Comparison of ENCODE assay signal across 1 fruit fly cellular context in the genomic region with DNA sequence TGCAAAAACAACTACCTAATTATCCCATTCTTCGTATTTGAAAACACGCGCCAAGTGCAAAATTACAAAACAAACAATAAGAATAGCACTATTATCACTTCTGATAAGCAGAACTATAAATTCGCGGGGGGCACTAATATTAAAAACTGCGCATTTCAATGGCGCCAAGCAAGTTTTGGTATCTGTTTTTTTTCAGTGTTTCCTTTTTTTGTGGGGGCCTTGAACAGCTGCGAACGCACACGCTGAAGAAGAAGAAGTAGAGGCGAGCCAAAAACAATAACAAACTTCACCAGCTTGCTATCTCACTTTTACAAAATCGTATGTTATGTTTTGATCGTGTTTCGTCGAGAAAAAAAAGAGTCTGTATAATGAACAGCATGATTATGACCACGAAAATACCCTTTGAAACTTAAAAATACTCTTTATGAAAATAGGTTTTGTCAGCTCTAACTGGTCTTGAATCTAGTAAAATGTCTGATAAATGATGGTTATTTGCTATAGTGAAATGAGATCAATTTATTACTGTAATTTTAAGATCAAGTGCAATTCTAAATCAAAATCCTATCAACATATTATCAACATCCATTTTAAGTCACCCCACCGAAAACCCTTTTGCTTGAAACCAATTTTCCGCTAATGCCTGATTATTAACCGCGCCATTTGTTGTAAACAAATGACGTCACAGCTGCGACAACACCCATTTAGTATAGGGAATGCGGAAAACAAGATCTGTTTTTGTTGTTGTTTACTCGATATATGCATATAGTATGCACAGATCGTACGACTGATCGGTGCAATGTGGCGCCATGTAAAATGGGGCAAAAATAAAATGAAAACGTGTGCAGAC.
TF ChIP-seq lines count a peak whose summit lies in the region.

No protein-coding gene starts in this region.

TF ChIP-seq in whole organism, embryonic, 481 proteins besides CTCF, POLR2A, EP300 and RAD21 (continued from another document and continues in another):
- peak; percentile 44 for TF ChIP-seq Nf-YC (tag; optimal IDR thresholded peaks at IDR 0.05; lab: Kevin White, UChicago)
- TF ChIP-seq CG7372 (GFP tag; IDR thresholded peaks at IDR 0.05; lab: Robert Waterston, UW): no peak
- no peak for TF ChIP-seq hkb (optimal IDR thresholded peaks at IDR 0.05; lab: Kevin White, UChicago)
- peak; percentile 67 for TF ChIP-seq hkb (GFP tag; IDR thresholded peaks at IDR 0.05; lab: Robert Waterston, UW)
- TF ChIP-seq z (GFP tag; IDR thresholded peaks at IDR 0.05; lab: Robert Waterston, UW): no peak
- peak; percentile 38 for TF ChIP-seq CG3163 (GFP tag; optimal IDR thresholded peaks at IDR 0.05; lab: Kevin White, UChicago)
- TF ChIP-seq Hand (GFP tag; optimal IDR thresholded peaks at IDR 0.05; lab: Kevin White, UChicago): peak; percentile 10
- no peak for TF ChIP-seq Spps (tag; optimal IDR thresholded peaks at IDR 0.05; lab: Kevin White, UChicago)
- TF ChIP-seq CG11560 (tag; IDR thresholded peaks at IDR 0.05; lab: Robert Waterston, UW): no peak
- TF ChIP-seq kay (GFP tag; optimal IDR thresholded peaks at IDR 0.05; lab: Kevin White, UChicago): no peak
- peak; percentile 66 for TF ChIP-seq dm (GFP tag; optimal IDR thresholded peaks at IDR 0.05; lab: Kevin White, UChicago)
- peak; percentile 13 for TF ChIP-seq CoRest (tag; optimal IDR thresholded peaks at IDR 0.05; lab: Kevin White, UChicago)
- 0 out of 2 replicates have a peak, but pooled peaks have one; percentile 12 for TF ChIP-seq CG17612 (GFP tag; IDR thresholded peaks at IDR 0.05; lab: Robert Waterston, UW)
- TF ChIP-seq hth (optimal IDR thresholded peaks at IDR 0.05; lab: Kevin White, UChicago): no peak
- peak; percentile 60 for TF ChIP-seq CG8924 (tag; optimal IDR thresholded peaks at IDR 0.05; lab: Kevin White, UChicago)
- TF ChIP-seq fd3F (GFP tag; optimal IDR thresholded peaks at IDR 0.05; lab: Kevin White, UChicago): no peak
- peak; percentile 26 for TF ChIP-seq Deaf1 (tag; optimal IDR thresholded peaks at IDR 0.05; lab: Kevin White, UChicago)
- TF ChIP-seq Dad (GFP tag; optimal IDR thresholded peaks at IDR 0.05; lab: Kevin White, UChicago): peak; percentile 49
- TF ChIP-seq peb (GFP tag; IDR thresholded peaks at IDR 0.05; lab: Robert Waterston, UW): no peak
- no peak for TF ChIP-seq hb (GFP tag; IDR thresholded peaks at IDR 0.05; lab: Robert Waterston, UW; ENCODE audit: partially characterized antibody)
- peak; percentile 50 for TF ChIP-seq maf-S (GFP tag; optimal IDR thresholded peaks at IDR 0.05; lab: Kevin White, UChicago)
- TF ChIP-seq CG14050 (GFP tag; IDR thresholded peaks at IDR 0.05; lab: Robert Waterston, UW): no peak; the same call in 2 of the 3 replicates
- TF ChIP-seq Dek (tag; optimal IDR thresholded peaks at IDR 0.05; lab: Kevin White, UChicago): peak; percentile 36
- peak; percentile 44 for TF ChIP-seq CG18011 (GFP tag; optimal IDR thresholded peaks at IDR 0.05; lab: Kevin White, UChicago)
- TF ChIP-seq fd102C (GFP tag; optimal IDR thresholded peaks at IDR 0.05; lab: Kevin White, UChicago): no peak
- peak; percentile 20 for TF ChIP-seq CG7786 (GFP tag; optimal IDR thresholded peaks at IDR 0.05; lab: Kevin White, UChicago)
- peak; percentile 68 for TF ChIP-seq CG17328 (GFP tag; IDR thresholded peaks at IDR 0.05; lab: Robert Waterston, UW)
- no peak for TF ChIP-seq CG7963 (GFP tag; IDR thresholded peaks at IDR 0.05; lab: Robert Waterston, UW; ENCODE audit: partially characterized antibody)
- TF ChIP-seq Hr51 (GFP tag; optimal IDR thresholded peaks at IDR 0.05; lab: Kevin White, UChicago): peak; percentile 27 to 43
- no peak for TF ChIP-seq CG2202 (tag; optimal IDR thresholded peaks at IDR 0.05; lab: Kevin White, UChicago)
- TF ChIP-seq Scr (GFP tag; IDR thresholded peaks at IDR 0.05; lab: Robert Waterston, UW; ENCODE audit: partially characterized antibody): 0 out of 2 replicates have a peak, but pooled peaks have one; percentile 12
- TF ChIP-seq h (optimal IDR thresholded peaks at IDR 0.05; lab: Kevin White, UChicago): no peak
- peak; percentile 41; the same call in 1 of the 2 replicates for TF ChIP-seq CG6272 (GFP tag; IDR thresholded peaks at IDR 0.05; lab: Robert Waterston, UW)
- TF ChIP-seq bigmax (GFP tag; optimal IDR thresholded peaks at IDR 0.05; lab: Kevin White, UChicago): no peak
- TF ChIP-seq gem (tag; optimal IDR thresholded peaks at IDR 0.05; lab: Kevin White, UChicago): peak; percentile 65
- TF ChIP-seq CG9215 (GFP tag; IDR thresholded peaks at IDR 0.05; lab: Robert Waterston, UW): no peak
- TF ChIP-seq slbo (GFP tag; IDR thresholded peaks at IDR 0.05; lab: Robert Waterston, UW): peak; percentile 73
- peak; percentile 68 for TF ChIP-seq CG10366 (GFP tag; IDR thresholded peaks at IDR 0.05; lab: Robert Waterston, UW)
- TF ChIP-seq pan (optimal IDR thresholded peaks at IDR 0.05; lab: Kevin White, UChicago): no peak
- TF ChIP-seq pan (GFP tag; optimal IDR thresholded peaks at IDR 0.05 in 1 of 2, IDR thresholded peaks at IDR 0.05 in 1 of 2): peak in 1 of 2 experiments; percentile 78
- TF ChIP-seq CG11398 (GFP tag; optimal IDR thresholded peaks at IDR 0.05; lab: Kevin White, UChicago): peak; percentile 19
- TF ChIP-seq CG12942 (GFP tag; optimal IDR thresholded peaks at IDR 0.05; lab: Kevin White, UChicago): peak; percentile 31
- peak in 1 of 2 experiments; percentile 43 for TF ChIP-seq chif (GFP tag; optimal IDR thresholded peaks at IDR 0.05; lab: Kevin White, UChicago)
- TF ChIP-seq CG17912 (GFP tag; optimal IDR thresholded peaks at IDR 0.05; lab: Kevin White, UChicago): no peak
- TF ChIP-seq CkIIα-i1 (GFP tag; IDR thresholded peaks at IDR 0.05; lab: Robert Waterston, UW): no peak
- TF ChIP-seq ara (GFP tag; IDR thresholded peaks at IDR 0.05; lab: Robert Waterston, UW): peak; percentile 64
- no peak for TF ChIP-seq HLHmδ (GFP tag; optimal IDR thresholded peaks at IDR 0.05; lab: Kevin White, UChicago)
- peak; percentile 58 for TF ChIP-seq Bteb2 (GFP tag; optimal IDR thresholded peaks at IDR 0.05; lab: Kevin White, UChicago)
- TF ChIP-seq CG12071 (GFP tag; optimal IDR thresholded peaks at IDR 0.05; lab: Kevin White, UChicago): peak; percentile 55
- TF ChIP-seq salm (tag; optimal IDR thresholded peaks at IDR 0.05; lab: Kevin White, UChicago): peak; percentile 3
- peak; percentile 73 for TF ChIP-seq CG32532 (GFP tag; IDR thresholded peaks at IDR 0.05; lab: Robert Waterston, UW)
- TF ChIP-seq Pdp1 (GFP tag; optimal IDR thresholded peaks at IDR 0.05; lab: Kevin White, UChicago): peak; percentile 62 to 65
- TF ChIP-seq CG34422 (GFP tag; IDR thresholded peaks at IDR 0.05; lab: Robert Waterston, UW): peak; percentile 45; the same call in 1 of the 3 replicates
- peak; percentile 48 for TF ChIP-seq CG9876 (GFP tag; optimal IDR thresholded peaks at IDR 0.05; lab: Kevin White, UChicago)
- TF ChIP-seq CG1832 (GFP tag; optimal IDR thresholded peaks at IDR 0.05; lab: Kevin White, UChicago): no peak
- peak; percentile 55 for TF ChIP-seq CG13775 (GFP tag; optimal IDR thresholded peaks at IDR 0.05; lab: Kevin White, UChicago)
- peak; percentile 71 for TF ChIP-seq CG18599 (GFP tag; optimal IDR thresholded peaks at IDR 0.05; lab: Kevin White, UChicago)
- TF ChIP-seq abd-A (tag; optimal IDR thresholded peaks at IDR 0.05; lab: Kevin White, UChicago): no peak
- TF ChIP-seq CG13424 (tag; optimal IDR thresholded peaks at IDR 0.05; lab: Kevin White, UChicago): peak; percentile 60
- peak; percentile 59 for TF ChIP-seq CG4360 (GFP tag; IDR thresholded peaks at IDR 0.05; lab: Robert Waterston, UW)
- TF ChIP-seq CG15479 (GFP tag; optimal IDR thresholded peaks at IDR 0.05; lab: Kevin White, UChicago): no peak
- no peak for TF ChIP-seq HLH4C (GFP tag; IDR thresholded peaks at IDR 0.05; lab: Robert Waterston, UW; ENCODE audit: partially characterized antibody)
- TF ChIP-seq CG13624 (GFP tag; optimal IDR thresholded peaks at IDR 0.05; lab: Kevin White, UChicago): peak; percentile 90
- peak; percentile 57 for TF ChIP-seq H2.0 (GFP tag; IDR thresholded peaks at IDR 0.05; lab: Robert Waterston, UW)
- peak; percentile 63 for TF ChIP-seq row (GFP tag; IDR thresholded peaks at IDR 0.05; lab: Robert Waterston, UW)
- TF ChIP-seq repo (GFP tag; optimal IDR thresholded peaks at IDR 0.05; lab: Kevin White, UChicago): peak; percentile 37
- TF ChIP-seq btn (GFP tag; optimal IDR thresholded peaks at IDR 0.05; lab: Kevin White, UChicago): peak; percentile 12
- TF ChIP-seq CG34224 (GFP tag; IDR thresholded peaks at IDR 0.05; lab: Robert Waterston, UW; ENCODE audit: partially characterized antibody): no peak; the same call in 2 of the 3 replicates
- TF ChIP-seq CG18619 (GFP tag; optimal IDR thresholded peaks at IDR 0.05; lab: Kevin White, UChicago): peak; percentile 16
- peak; percentile 2 for TF ChIP-seq CG9817 (tag; optimal IDR thresholded peaks at IDR 0.05; lab: Kevin White, UChicago)
- peak; percentile 72 for TF ChIP-seq CG13296 (GFP tag; optimal IDR thresholded peaks at IDR 0.05; lab: Kevin White, UChicago)
- peak; percentile 47 for TF ChIP-seq CG6254 (GFP tag; optimal IDR thresholded peaks at IDR 0.05; lab: Kevin White, UChicago)
- no peak for TF ChIP-seq ash1 (GFP tag; optimal IDR thresholded peaks at IDR 0.05; lab: Kevin White, UChicago)
- TF ChIP-seq CG4404 (GFP tag; IDR thresholded peaks at IDR 0.05; lab: Robert Waterston, UW): no peak
- TF ChIP-seq zen (tag; optimal IDR thresholded peaks at IDR 0.05; lab: Kevin White, UChicago): no peak
- TF ChIP-seq CG15269 (tag; optimal IDR thresholded peaks at IDR 0.05; lab: Kevin White, UChicago): peak; percentile 45
- TF ChIP-seq prd (optimal IDR thresholded peaks at IDR 0.05; lab: Kevin White, UChicago): no peak
- TF ChIP-seq prd (GFP tag; IDR thresholded peaks at IDR 0.05; lab: Robert Waterston, UW): peak; percentile 66
- 0 out of 2 replicates have a peak, but pooled peaks have one; percentile 18 for TF ChIP-seq CG31224 (GFP tag; IDR thresholded peaks at IDR 0.05; lab: Robert Waterston, UW)
- TF ChIP-seq Dip2 (GFP tag; IDR thresholded peaks at IDR 0.05; lab: Robert Waterston, UW): no peak
- no peak for TF ChIP-seq run (tag; optimal IDR thresholded peaks at IDR 0.05; lab: Kevin White, UChicago)
- TF ChIP-seq gsb-n (tag; optimal IDR thresholded peaks at IDR 0.05; lab: Kevin White, UChicago): no peak
- no peak for TF ChIP-seq Asciz (GFP tag; optimal IDR thresholded peaks at IDR 0.05; lab: Kevin White, UChicago)
- peak; percentile 65 for TF ChIP-seq CG2120 (GFP tag; optimal IDR thresholded peaks at IDR 0.05; lab: Kevin White, UChicago)
- peak; percentile 100 for TF ChIP-seq sug (tag; optimal IDR thresholded peaks at IDR 0.05; lab: Kevin White, UChicago)
- peak; percentile 66; the same call in 3 of the 4 replicates for TF ChIP-seq Gug (GFP tag; IDR thresholded peaks at IDR 0.05; lab: Robert Waterston, UW)
- no peak for TF ChIP-seq pfk (GFP tag; optimal IDR thresholded peaks at IDR 0.05; lab: Kevin White, UChicago)
- TF ChIP-seq CG4854 (GFP tag; optimal IDR thresholded peaks at IDR 0.05; lab: Kevin White, UChicago): peak; percentile 22
- TF ChIP-seq HHEX (GFP tag; optimal IDR thresholded peaks at IDR 0.05; lab: Kevin White, UChicago): peak; percentile 49
- no peak for TF ChIP-seq Dll (GFP tag; IDR thresholded peaks at IDR 0.05; lab: Robert Waterston, UW; ENCODE audit: partially characterized antibody)
- TF ChIP-seq Nf-YB (GFP tag; optimal IDR thresholded peaks at IDR 0.05; lab: Kevin White, UChicago): peak; percentile 3
- no peak for TF ChIP-seq Lim3 (GFP tag; IDR thresholded peaks at IDR 0.05; lab: Robert Waterston, UW)
- no peak for TF ChIP-seq CG9797 (GFP tag; optimal IDR thresholded peaks at IDR 0.05; lab: Kevin White, UChicago)
- no peak; the same call in 1 of the 2 replicates for TF ChIP-seq sim (GFP tag; IDR thresholded peaks at IDR 0.05; lab: Robert Waterston, UW)
- peak; percentile 48 for TF ChIP-seq Blimp-1 (GFP tag; optimal IDR thresholded peaks at IDR 0.05; lab: Kevin White, UChicago)
- peak; percentile 52; the same call in 1 of the 2 replicates for TF ChIP-seq HLH3B (GFP tag; IDR thresholded peaks at IDR 0.05; lab: Robert Waterston, UW)
- TF ChIP-seq klu (GFP tag; IDR thresholded peaks at IDR 0.05; lab: Robert Waterston, UW): no peak
- TF ChIP-seq kah (GFP tag; optimal IDR thresholded peaks at IDR 0.05; lab: Kevin White, UChicago): no peak
- TF ChIP-seq TFAM (GFP tag; optimal IDR thresholded peaks at IDR 0.05; lab: Kevin White, UChicago): peak; percentile 10
- TF ChIP-seq CG1647 (GFP tag; optimal IDR thresholded peaks at IDR 0.05; lab: Kevin White, UChicago): peak; percentile 58
- no peak for TF ChIP-seq Opbp (GFP tag; IDR thresholded peaks at IDR 0.05; lab: Robert Waterston, UW; ENCODE audit: partially characterized antibody)
- no peak for TF ChIP-seq CG10565 (GFP tag; optimal IDR thresholded peaks at IDR 0.05; lab: Kevin White, UChicago)
- no peak for TF ChIP-seq Neu2 (GFP tag; optimal IDR thresholded peaks at IDR 0.05; lab: Kevin White, UChicago; ENCODE audit: borderline replicate concordance)
- TF ChIP-seq gcm (GFP tag; optimal IDR thresholded peaks at IDR 0.05; lab: Kevin White, UChicago): no peak
- no peak for TF ChIP-seq zen2 (GFP tag; IDR thresholded peaks at IDR 0.05; lab: Robert Waterston, UW; ENCODE audit: partially characterized antibody)
- peak; percentile 40 for TF ChIP-seq CG2116 (GFP tag; optimal IDR thresholded peaks at IDR 0.05; lab: Kevin White, UChicago)
- peak; percentile 51 for TF ChIP-seq esg (GFP tag; conservative IDR thresholded peaks at IDR 0.05; lab: Robert Waterston, UW)
- TF ChIP-seq CG12659 (GFP tag; optimal IDR thresholded peaks at IDR 0.05; lab: Kevin White, UChicago): peak; percentile 50
- peak; percentile 74 for TF ChIP-seq her (GFP tag; optimal IDR thresholded peaks at IDR 0.05; lab: Kevin White, UChicago)
- peak; percentile 45; the same call in 1 of the 2 replicates for TF ChIP-seq CG10321 (GFP tag; IDR thresholded peaks at IDR 0.05; lab: Robert Waterston, UW)
- peak; percentile 33 for TF ChIP-seq stc (GFP tag; IDR thresholded peaks at IDR 0.05; lab: Robert Waterston, UW)
- TF ChIP-seq NK7.1 (GFP tag; optimal IDR thresholded peaks at IDR 0.05; lab: Kevin White, UChicago): peak; percentile 41
- no peak for TF ChIP-seq stwl (tag; optimal IDR thresholded peaks at IDR 0.05; lab: Kevin White, UChicago)
- peak; percentile 46 for TF ChIP-seq CG2678 (tag; optimal IDR thresholded peaks at IDR 0.05; lab: Kevin White, UChicago)
- TF ChIP-seq Hsf (GFP tag; optimal IDR thresholded peaks at IDR 0.05; lab: Kevin White, UChicago): peak; percentile 51
- no peak; the same call in 1 of the 2 replicates for TF ChIP-seq amos (GFP tag; IDR thresholded peaks at IDR 0.05; lab: Robert Waterston, UW; ENCODE audit: partially characterized antibody)
- TF ChIP-seq CG6854 (GFP tag; optimal IDR thresholded peaks at IDR 0.05; lab: Kevin White, UChicago): peak; percentile 2
- TF ChIP-seq Trl (optimal IDR thresholded peaks at IDR 0.05; lab: Kevin White, UChicago): no peak
- TF ChIP-seq Trl (GFP tag; optimal IDR thresholded peaks at IDR 0.05; lab: Kevin White, UChicago): no peak
- TF ChIP-seq exex (tag; optimal IDR thresholded peaks at IDR 0.05; lab: Kevin White, UChicago): peak; percentile 25
